Fruit fly (Drosophila melanogaster) whole organism, embryonic: ENCODE measurements around the gene CG14647.
A peak's percentile ranks its signal among the peaks of the same experiment; 100 is the strongest.

Experiments
- Bdp1 ChIP-seq: fragments of 200-800 bp; sonication (Bioruptor generic); optimal IDR thresholded peaks from 3 replicates; lab custom pipeline; 2016; ENCODE audit warnings: missing biosample characterization, missing genetic modification characterization
- CG1024 ChIP-seq: fragments of 200-800 bp; sonication (Bioruptor generic); IDR thresholded peaks from 2 replicates; pipeline ENCODE4 v1.3.6; 2022; ENCODE audit warnings: missing biosample characterization, missing genetic modification characterization
- CG10543 ChIP-seq: fragments of 200-800 bp; sonication (Bioruptor generic); optimal IDR thresholded peaks from 3 replicates; lab custom pipeline; 2017; ENCODE audit warnings: missing biosample characterization, mild to moderate bottlenecking, missing genetic modification characterization, moderate library complexity
- CG11456 ChIP-seq: fragments of 200-800 bp; sonication (Bioruptor generic); IDR thresholded peaks from 3 replicates; pipeline ENCODE4 v1.3.6; 2022; ENCODE audit warnings: missing biosample characterization, missing genetic modification characterization
- CG11560 ChIP-seq: fragments of 200-800 bp; sonication (Bioruptor generic); IDR thresholded peaks from 3 replicates; pipeline ENCODE4 v1.3.6; 2022; ENCODE audit warnings: missing biosample characterization, missing genetic modification characterization
- CG12104 ChIP-seq: fragments of 200-800 bp; sonication (Bioruptor generic); optimal IDR thresholded peaks from 3 replicates; lab custom pipeline; 2016; ENCODE audit warnings: missing biosample characterization, missing genetic modification characterization
- CG12769 ChIP-seq: fragments of 200-800 bp; sonication (Bioruptor generic); optimal IDR thresholded peaks from 2 replicates; lab custom pipeline; 2019; ENCODE audit warnings: missing biosample characterization, mild to moderate bottlenecking, missing genetic modification characterization, moderate library complexity
- CG14860 ChIP-seq: fragments of 200-800 bp; sonication (Bioruptor generic); IDR thresholded peaks from 3 replicates; pipeline ENCODE4 v1.3.6; 2022; ENCODE audit warnings: missing biosample characterization, missing genetic modification characterization; ENCODE audit not compliant: partially characterized antibody
- CG14965 ChIP-seq: fragments of 200-800 bp; sonication (Bioruptor generic); optimal IDR thresholded peaks from 2 replicates; lab custom pipeline; 2016; ENCODE audit warnings: missing biosample characterization, missing genetic modification characterization, borderline replicate concordance
- CG15479 ChIP-seq: fragments of 200-800 bp; sonication (Bioruptor generic); optimal IDR thresholded peaks from 3 replicates; lab custom pipeline; 2019; ENCODE audit warnings: missing biosample characterization, mild to moderate bottlenecking, missing genetic modification characterization, moderate library complexity
- CG15601 ChIP-seq: fragments of 200-800 bp; sonication (Bioruptor generic); optimal IDR thresholded peaks from 3 replicates; lab custom pipeline; 2019; ENCODE audit warnings: missing biosample characterization, mild to moderate bottlenecking, missing genetic modification characterization, moderate library complexity
- CG18599 ChIP-seq: fragments of 200-800 bp; sonication (Bioruptor generic); optimal IDR thresholded peaks from 3 replicates; lab custom pipeline; 2017; ENCODE audit warnings: missing biosample characterization, missing genetic modification characterization, mild to moderate bottlenecking, moderate library complexity, missing genetic modification reagents
- CG2199 ChIP-seq: fragments of 200-800 bp; sonication (Bioruptor generic); IDR thresholded peaks from 3 replicates; pipeline ENCODE4 v1.3.6; 2022; ENCODE audit warnings: missing biosample characterization, missing genetic modification characterization
- CG32772 ChIP-seq: fragments of 200-800 bp; sonication (Bioruptor generic); IDR thresholded peaks from 2 replicates; pipeline ENCODE4 v1.3.6; 2022; ENCODE audit warnings: missing biosample characterization, missing genetic modification characterization
- CG3281 ChIP-seq: fragments of 200-800 bp; sonication (Bioruptor generic); optimal IDR thresholded peaks from 3 replicates; lab custom pipeline; 2017; ENCODE audit warnings: missing biosample characterization, mild to moderate bottlenecking, missing genetic modification characterization
- CG6254 ChIP-seq: fragments of 200-800 bp; sonication (Bioruptor generic); optimal IDR thresholded peaks from 3 replicates; lab custom pipeline; 2017; ENCODE audit warnings: mild to moderate bottlenecking, missing biosample characterization, missing genetic modification reagents, missing genetic modification characterization
- CG6791 ChIP-seq: fragments of 200-800 bp; sonication (Bioruptor generic); IDR thresholded peaks from 3 replicates; pipeline ENCODE4 v1.3.6; 2022; ENCODE audit warnings: missing biosample characterization, missing genetic modification characterization; ENCODE audit not compliant: partially characterized antibody
- CG7357 ChIP-seq: fragments of 200-800 bp; sonication (Bioruptor generic); IDR thresholded peaks from 3 replicates; pipeline ENCODE4 v1.3.6; 2022; ENCODE audit warnings: missing biosample characterization, missing genetic modification characterization
- CG7987 ChIP-seq: fragments of 200-800 bp; sonication (Bioruptor generic); optimal IDR thresholded peaks from 2 replicates; lab custom pipeline; 2018; ENCODE audit warnings: missing biosample characterization, mild to moderate bottlenecking, missing genetic modification characterization, moderate library complexity
- CG9215 ChIP-seq: fragments of 200-800 bp; sonication (Bioruptor generic); IDR thresholded peaks from 2 replicates; pipeline ENCODE4 v1.3.6; 2022; ENCODE audit warnings: missing biosample characterization, missing genetic modification characterization
- CG9932 ChIP-seq: fragments of 200-800 bp; sonication (Bioruptor generic); IDR thresholded peaks from 2 replicates; pipeline ENCODE4 v1.3.6; 2022; ENCODE audit warnings: missing biosample characterization, missing genetic modification characterization
- CkIIα-i1 ChIP-seq: fragments of 200-800 bp; sonication (Bioruptor generic); IDR thresholded peaks from 2 replicates; pipeline ENCODE4 v1.3.6; 2022; ENCODE audit warnings: missing biosample characterization, missing genetic modification characterization
- Dbx ChIP-seq: fragments of 200-800 bp; sonication (Bioruptor generic); IDR thresholded peaks from 3 replicates; pipeline ENCODE4 v1.3.6; 2022; ENCODE audit warnings: missing biosample characterization, missing genetic modification characterization
- Deaf1 ChIP-seq: fragments of 200-800 bp; optimal IDR thresholded peaks from 3 replicates; lab custom pipeline; 2019; ENCODE audit warnings: missing biosample characterization, mild to moderate bottlenecking, missing genetic modification characterization, moderate library complexity
- E2f1 ChIP-seq: fragments of 200-800 bp; sonication (Bioruptor generic); IDR thresholded peaks from 2 replicates; pipeline ENCODE4 v1.3.6; 2022; ENCODE audit warnings: missing biosample characterization, missing genetic modification characterization
- Lhr ChIP-seq: fragments of 200-800 bp; sonication (Bioruptor generic); optimal IDR thresholded peaks from 3 replicates; lab custom pipeline; 2017; ENCODE audit warnings: mild to moderate bottlenecking, missing biosample characterization, missing genetic modification reagents, missing genetic modification characterization
- NFAT ChIP-seq: fragments of 200-800 bp; sonication (Bioruptor generic); IDR thresholded peaks from 2 replicates; pipeline ENCODE4 v1.3.6; 2022; ENCODE audit warnings: missing biosample characterization, missing genetic modification characterization
- Poxn ChIP-seq: fragments of 200-800 bp; sonication (Bioruptor generic); IDR thresholded peaks from 2 replicates; pipeline ENCODE4 v1.3.6; 2022; ENCODE audit warnings: missing biosample characterization, missing genetic modification characterization
- Ravus ChIP-seq: fragments of 200-800 bp; sonication (Bioruptor generic); IDR thresholded peaks from 2 replicates; pipeline ENCODE4 v1.3.6; 2022; ENCODE audit warnings: missing biosample characterization, missing genetic modification characterization
- Xbp1 ChIP-seq: fragments of 200-800 bp; sonication (Bioruptor generic); optimal IDR thresholded peaks from 3 replicates; lab custom pipeline; 2016; ENCODE audit warnings: missing biosample characterization, mild to moderate bottlenecking, missing genetic modification characterization
- ac ChIP-seq: fragments of 200-800 bp; sonication (Bioruptor generic); optimal IDR thresholded peaks from 3 replicates; lab custom pipeline; 2017; ENCODE audit warnings: missing biosample characterization, mild to moderate bottlenecking, missing genetic modification characterization
- caup ChIP-seq: fragments of 200-800 bp; sonication (Bioruptor generic); optimal IDR thresholded peaks from 3 replicates; lab custom pipeline; 2017; ENCODE audit warnings: missing biosample characterization, mild to moderate bottlenecking, missing genetic modification characterization, moderate library complexity; ENCODE audit not compliant: severe bottlenecking
- crol ChIP-seq: fragments of 200-800 bp; sonication (Bioruptor generic); IDR thresholded peaks from 2 replicates; pipeline ENCODE4 v1.3.6; 2022; ENCODE audit warnings: missing biosample characterization, missing genetic modification characterization
- da ChIP-seq: fragments of 200-800 bp; sonication (Bioruptor generic); optimal IDR thresholded peaks from 2 replicates; lab custom pipeline; 2016; ENCODE audit warnings: missing biosample characterization, missing genetic modification characterization
- fd64A ChIP-seq: fragments of 200-800 bp; sonication (Bioruptor generic); optimal IDR thresholded peaks from 3 replicates; lab custom pipeline; 2018; ENCODE audit warnings: missing biosample characterization, mild to moderate bottlenecking, missing genetic modification characterization
- fu2 ChIP-seq: fragments of 200-800 bp; sonication (Bioruptor generic); optimal IDR thresholded peaks from 2 replicates; lab custom pipeline; 2016; ENCODE audit warnings: missing biosample characterization, missing genetic modification characterization
- gcm ChIP-seq: fragments of 200-800 bp; sonication (Bioruptor generic); optimal IDR thresholded peaks from 2 replicates; lab custom pipeline; 2019; ENCODE audit warnings: missing biosample characterization, mild to moderate bottlenecking, missing genetic modification characterization, moderate library complexity
- her ChIP-seq: fragments of 200-800 bp; sonication (Bioruptor generic); optimal IDR thresholded peaks from 2 replicates; lab custom pipeline; 2016; ENCODE audit warnings: missing biosample characterization, missing genetic modification characterization
- kay ChIP-seq: fragments of 200-800 bp; sonication (Bioruptor generic); optimal IDR thresholded peaks from 2 replicates; lab custom pipeline; 2016; ENCODE audit warnings: missing biosample characterization, missing genetic modification characterization
- maf-S ChIP-seq: fragments of 200-800 bp; sonication (Bioruptor generic); optimal IDR thresholded peaks from 2 replicates; lab custom pipeline; 2016; ENCODE audit warnings: missing biosample characterization, missing genetic modification characterization
- nmo ChIP-seq: fragments of 200-800 bp; sonication (Bioruptor generic); optimal IDR thresholded peaks from 2 replicates; lab custom pipeline; 2018; ENCODE audit warnings: missing biosample characterization, mild to moderate bottlenecking, missing genetic modification characterization, moderate library complexity
- pfk ChIP-seq: fragments of 200-800 bp; sonication (Bioruptor generic); optimal IDR thresholded peaks from 2 replicates; lab custom pipeline; 2018; ENCODE audit warnings: missing biosample characterization, mild to moderate bottlenecking, missing genetic modification characterization, moderate library complexity
- pita ChIP-seq: fragments of 200-800 bp; sonication (Bioruptor generic); optimal IDR thresholded peaks from 2 replicates; lab custom pipeline; 2017; ENCODE audit warnings: missing biosample characterization, mild to moderate bottlenecking, missing genetic modification characterization
- repo ChIP-seq: fragments of 200-800 bp; sonication (Bioruptor generic); optimal IDR thresholded peaks from 2 replicates; lab custom pipeline; 2016; ENCODE audit warnings: missing biosample characterization, missing genetic modification characterization
- ro ChIP-seq: fragments of 200-800 bp; sonication (Bioruptor generic); IDR thresholded peaks from 2 replicates; pipeline ENCODE4 v1.3.6; 2022; ENCODE audit warnings: missing biosample characterization, missing genetic modification characterization
- so ChIP-seq: fragments of 200-800 bp; sonication (Bioruptor generic); IDR thresholded peaks from 3 replicates; pipeline ENCODE4 v1.3.6; 2022; ENCODE audit warnings: missing biosample characterization, missing genetic modification characterization
- stc ChIP-seq: fragments of 200-800 bp; sonication (Bioruptor generic); IDR thresholded peaks from 2 replicates; pipeline ENCODE4 v1.3.6; 2022; ENCODE audit warnings: missing biosample characterization, missing genetic modification characterization
- tll ChIP-seq, 2 experiments: fragments of 200-800 bp in 1 of 2; fragments of >200 bp in 1 of 2; sonication (Bioruptor generic) in 1 of 2; optimal IDR thresholded peaks; 2 replicates each; lab custom pipeline; 2017 to 2019; ENCODE audit warnings: missing biosample characterization in 2 of 2, missing genetic modification characterization in 2 of 2, mild to moderate bottlenecking in 1 of 2, moderate library complexity in 1 of 2
- tx ChIP-seq: fragments of 200-800 bp; sonication (Bioruptor generic); optimal IDR thresholded peaks from 2 replicates; lab custom pipeline; 2016; ENCODE audit warnings: missing biosample characterization, missing genetic modification characterization
- vvl ChIP-seq: fragments of 200-800 bp; sonication (Bioruptor generic); IDR thresholded peaks from 2 replicates; pipeline ENCODE4 v1.3.6; 2022; ENCODE audit warnings: missing biosample characterization, missing genetic modification characterization
- yki ChIP-seq: fragments of >200 bp; optimal IDR thresholded peaks from 3 replicates; lab custom pipeline; 2018

Gene CG14647

DNA sequence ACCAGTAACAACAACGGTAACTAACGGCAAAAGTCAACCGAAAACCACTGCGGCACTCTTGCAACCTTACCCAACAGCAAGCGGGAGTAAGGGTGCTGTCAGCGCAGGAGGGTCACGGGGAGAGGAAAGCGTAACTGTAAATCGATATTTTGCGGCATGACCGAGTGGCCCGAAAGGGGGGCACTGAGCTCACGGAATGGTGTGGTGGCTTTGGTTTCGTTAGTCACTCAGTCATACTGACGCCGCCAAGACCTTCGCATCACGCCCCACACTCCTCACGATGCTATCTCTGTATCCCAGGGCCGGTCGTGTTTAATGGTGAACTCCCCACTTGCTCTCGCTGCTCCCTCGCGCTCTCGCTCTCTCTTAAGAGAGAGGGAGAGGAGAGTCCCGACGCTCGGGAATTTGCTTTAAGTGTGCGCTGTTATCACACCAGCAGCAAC is 39.6 kb upstream of the CG14647 start (continued):
- TF ChIP-seq Deaf1 (tag; lab: Kevin White, UChicago) (peak; percentile 88), CG11456 (GFP tag; lab: Robert Waterston, UW) (no peak), CG6791 (GFP tag; lab: Robert Waterston, UW) (no peak), CG10543 (GFP tag; lab: Kevin White, UChicago) (peak; percentile 72), kay (GFP tag; lab: Kevin White, UChicago) (no peak), CG15601 (tag; lab: Kevin White, UChicago) (no peak), CG2199 (GFP tag; lab: Robert Waterston, UW) (no peak), NFAT (GFP tag; lab: Robert Waterston, UW) (no peak), ac (no peak), ro (GFP tag; lab: Robert Waterston, UW) (no peak), yki (lab: Kevin White, UChicago) (peak; percentile 27), fd64A (GFP tag; lab: Kevin White, UChicago) (no peak), CG1024 (GFP tag; lab: Robert Waterston, UW) (no peak), caup (GFP tag; lab: Kevin White, UChicago) (peak; percentile 2), crol (GFP tag; lab: Robert Waterston, UW) (peak; percentile 91), CG11560 (tag; lab: Robert Waterston, UW) (no peak), gcm (GFP tag; lab: Kevin White, UChicago) (no peak), CG12104 (GFP tag; lab: Kevin White, UChicago) (no peak), CG12769 (tag; lab: Kevin White, UChicago) (peak; percentile 1), Bdp1 (GFP tag; lab: Kevin White, UChicago) (no peak), CG3281 (GFP tag; lab: Kevin White, UChicago) (no peak), tx (GFP tag; lab: Kevin White, UChicago) (no peak), fu2 (GFP tag; lab: Kevin White, UChicago) (no peak), pita (GFP tag; lab: Kevin White, UChicago) (no peak), tll (GFP tag; optimal IDR thresholded peaks at IDR 0.05; lab: Kevin White, UChicago) (no peak), E2f1 (no peak), da (no peak), so (GFP tag; lab: Robert Waterston, UW) (0 out of 3 replicates have a peak, but pooled peaks have one; percentile 31), CG15479 (GFP tag; lab: Kevin White, UChicago) (no peak), CG14965 (no peak), CG7357 (GFP tag; lab: Robert Waterston, UW) (no peak), CG9215 (GFP tag; lab: Robert Waterston, UW) (no peak), CG9932 (GFP tag; lab: Robert Waterston, UW) (no peak), repo (no peak), vvl (GFP tag; lab: Robert Waterston, UW) (no peak), Lhr (GFP tag; lab: Kevin White, UChicago) (peak; percentile 7), CG32772 (GFP tag; lab: Robert Waterston, UW) (no peak), Xbp1 (no peak), CG18599 (GFP tag; lab: Kevin White, UChicago) (peak; percentile 41), Dbx (GFP tag; lab: Robert Waterston, UW) (0 out of 3 replicates have a peak, but pooled peaks have one; percentile 48), CG14860 (GFP tag; lab: Robert Waterston, UW) (no peak), stc (no peak), maf-S (GFP tag; lab: Kevin White, UChicago) (no peak), CkIIα-i1 (no peak), pfk (GFP tag; lab: Kevin White, UChicago) (no peak), her (GFP tag; lab: Kevin White, UChicago) (no peak), nmo (GFP tag; lab: Kevin White, UChicago) (no peak), CG6254 (GFP tag; lab: Kevin White, UChicago) (no peak), Ravus (GFP tag; lab: Robert Waterston, UW) (no peak), Poxn (GFP tag; lab: Robert Waterston, UW) (no peak), CG7987 (GFP tag; lab: Kevin White, UChicago) (no peak)
